Fruit fly (Drosophila melanogaster): ENCODE results near the gene Ucp4C.
A peak's percentile ranks its signal among the peaks of the same experiment; 100 is the strongest.

Ucp4C gene

DNA sequence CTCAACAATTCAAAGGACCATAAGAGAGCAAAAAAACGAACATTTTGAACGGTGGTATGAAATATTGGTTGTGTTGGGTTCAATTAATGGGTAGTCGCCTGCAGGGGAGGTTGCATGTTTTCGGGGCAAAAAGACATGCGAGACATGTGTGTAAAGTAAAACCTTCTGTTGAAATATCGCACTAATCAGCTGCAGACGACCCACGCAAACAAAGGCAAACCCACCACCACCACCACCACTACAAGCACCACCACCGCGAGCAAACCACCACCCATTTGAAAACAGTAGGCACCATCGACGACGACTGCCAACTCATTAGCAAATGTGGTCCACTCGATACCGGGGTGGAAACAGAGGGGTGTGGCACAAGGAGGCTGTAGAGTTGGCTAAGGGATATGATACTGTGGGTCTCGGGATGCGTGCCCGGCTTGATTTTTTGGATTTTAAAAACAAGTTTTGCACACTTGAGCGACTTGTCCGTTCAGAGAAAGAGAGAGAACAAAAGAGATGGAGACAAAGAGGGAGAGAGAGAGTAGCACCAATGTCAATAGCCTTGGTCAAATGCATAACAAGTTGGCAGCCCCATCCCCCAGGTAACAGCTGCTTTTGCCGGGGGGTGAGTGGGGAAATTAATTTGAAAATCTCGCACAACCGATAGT, 8.8 kb downstream of the Ucp4C start (continued):
- peak; percentile 22 for TF ChIP-seq zen (tag; optimal IDR thresholded peaks at IDR 0.05)
- TF ChIP-seq CG14014 (GFP tag; IDR thresholded peaks at IDR 0.05): no peak
- TF ChIP-seq lilli (GFP tag; optimal IDR thresholded peaks at IDR 0.05): peak; percentile 7
- no peak for TF ChIP-seq Camta (GFP tag; optimal IDR thresholded peaks at IDR 0.05)
- TF ChIP-seq cg (GFP tag; optimal IDR thresholded peaks at IDR 0.05): peak; percentile 36
- TF ChIP-seq Trl (optimal IDR thresholded peaks at IDR 0.05): peak in 1 of 2 experiments; percentile 64
- peak; percentile 16 for TF ChIP-seq Trl (GFP tag; optimal IDR thresholded peaks at IDR 0.05)
- TF ChIP-seq hbn (GFP tag; IDR thresholded peaks at IDR 0.05; ENCODE audit: partially characterized antibody): no peak
- peak; percentile 20 for TF ChIP-seq CG3281 (GFP tag; optimal IDR thresholded peaks at IDR 0.05)
- TF ChIP-seq Fer2 (tag; optimal IDR thresholded peaks at IDR 0.05): no peak
- peak; percentile 19 for TF ChIP-seq pho (GFP tag; optimal IDR thresholded peaks at IDR 0.05)
- TF ChIP-seq jumu (GFP tag; optimal IDR thresholded peaks at IDR 0.05): no peak
- peak; percentile 42 for TF ChIP-seq Side (GFP tag; optimal IDR thresholded peaks at IDR 0.05)
- TF ChIP-seq gfzf (GFP tag; optimal IDR thresholded peaks at IDR 0.05): no peak
- TF ChIP-seq Sry-δ (GFP tag; optimal IDR thresholded peaks at IDR 0.05): peak; percentile 22
- no peak for TF ChIP-seq klu (GFP tag; IDR thresholded peaks at IDR 0.05)
- TF ChIP-seq Med (GFP tag): peak; percentile 86
- TF ChIP-seq tap (tag; optimal IDR thresholded peaks at IDR 0.05): peak; percentile 19
- no peak for TF ChIP-seq CG10267 (tag; optimal IDR thresholded peaks at IDR 0.05)
- TF ChIP-seq tup (GFP tag; optimal IDR thresholded peaks at IDR 0.05): no peak
- peak; percentile 10 for TF ChIP-seq YL-1 (GFP tag; optimal IDR thresholded peaks at IDR 0.05)
- peak; percentile 0 for TF ChIP-seq CG4328 (GFP tag; optimal IDR thresholded peaks at IDR 0.05)
- TF ChIP-seq CG2678 (tag; optimal IDR thresholded peaks at IDR 0.05): peak; percentile 27
- peak; percentile 35 for TF ChIP-seq CG8924 (tag; optimal IDR thresholded peaks at IDR 0.05)
- TF ChIP-seq abd-A (tag; optimal IDR thresholded peaks at IDR 0.05): peak; percentile 88
- no peak for TF ChIP-seq Lpt (GFP tag; optimal IDR thresholded peaks at IDR 0.05)
- peak; percentile 19 for TF ChIP-seq yki (optimal IDR thresholded peaks at IDR 0.05)
- peak; percentile 38 for TF ChIP-seq Ets65A (GFP tag)
- TF ChIP-seq Hr51 (GFP tag; optimal IDR thresholded peaks at IDR 0.05): peak in 1 of 2 experiments; percentile 32
- peak; percentile 60 for TF ChIP-seq sug (tag; optimal IDR thresholded peaks at IDR 0.05)
- no peak for TF ChIP-seq cas (GFP tag; IDR thresholded peaks at IDR 0.05)
- TF ChIP-seq BEAF-32 (GFP tag; optimal IDR thresholded peaks at IDR 0.05): peak; percentile 48
- TF ChIP-seq HmgZ (tag; optimal IDR thresholded peaks at IDR 0.05): peak; percentile 22
- peak; percentile 46 for TF ChIP-seq CG18599 (GFP tag; optimal IDR thresholded peaks at IDR 0.05)
- TF ChIP-seq CG15011 (GFP tag; optimal IDR thresholded peaks at IDR 0.05): no peak
- peak; percentile 3 for TF ChIP-seq CG12299 (tag; optimal IDR thresholded peaks at IDR 0.05)
- no peak for TF ChIP-seq run (tag; optimal IDR thresholded peaks at IDR 0.05)
- TF ChIP-seq Hr39 (optimal IDR thresholded peaks at IDR 0.05): no peak
- peak; percentile 20 for TF ChIP-seq nau (GFP tag; optimal IDR thresholded peaks at IDR 0.05)
- TF ChIP-seq Dek (tag; optimal IDR thresholded peaks at IDR 0.05): peak; percentile 1
- no peak for TF ChIP-seq CG7987 (GFP tag; optimal IDR thresholded peaks at IDR 0.05)
- peak; percentile 79 for TF ChIP-seq twi (tag; optimal IDR thresholded peaks at IDR 0.05)
- peak; percentile 74 for TF ChIP-seq sens (GFP tag)
- TF ChIP-seq CG8089 (GFP tag; optimal IDR thresholded peaks at IDR 0.05): no peak
- no peak for TF ChIP-seq D (optimal IDR thresholded peaks at IDR 0.05)
- peak; percentile 37 for TF ChIP-seq D (GFP tag; optimal IDR thresholded peaks at IDR 0.05)
- TF ChIP-seq ftz-f1 (GFP tag; optimal IDR thresholded peaks at IDR 0.05): peak; percentile 85
- TF ChIP-seq NC2β (GFP tag; optimal IDR thresholded peaks at IDR 0.05): peak; percentile 1
- TF ChIP-seq CG12236 (GFP tag; optimal IDR thresholded peaks at IDR 0.05): no peak
- TF ChIP-seq bab2 (GFP tag; optimal IDR thresholded peaks at IDR 0.05): peak; percentile 14
- TF ChIP-seq fd96Cb (tag; optimal IDR thresholded peaks at IDR 0.05): no peak
